Worm (Caenorhabditis elegans) whole organism, late embryonic: ENCODE results near the gene mcm-2.

ENCODE experiments used
- C38D4.7 ChIP-seq: fragments of 200-800 bp; sonication (Bioruptor generic); optimal IDR thresholded peaks from 2 replicates; lab custom pipeline; 2018; ENCODE audit warnings: mild to moderate bottlenecking, missing genetic modification characterization, moderate library complexity, missing compliant biosample characterization
- F13H6.1 ChIP-seq: sonication (generic microtip); optimal IDR thresholded peaks from 2 replicates; lab custom pipeline; 2016; ENCODE audit warnings: missing genetic modification characterization, missing compliant biosample characterization
- K02D7.2 ChIP-seq: sonication (generic microtip); optimal IDR thresholded peaks from 2 replicates; lab custom pipeline; 2017; ENCODE audit warnings: mild to moderate bottlenecking, missing genetic modification characterization, missing compliant biosample characterization
- K09A11.1 ChIP-seq: sonication (generic microtip); optimal IDR thresholded peaks from 2 replicates; lab custom pipeline; 2017; ENCODE audit warnings: antibody characterized with exemption, mild to moderate bottlenecking, missing genetic modification characterization, missing compliant biosample characterization; ENCODE audit not compliant: insufficient read depth
- T23F11.4 ChIP-seq: fragments of 200-800 bp; sonication (Bioruptor generic); optimal IDR thresholded peaks from 2 replicates; lab custom pipeline; 2018; ENCODE audit warnings: mild to moderate bottlenecking, missing genetic modification characterization, missing compliant biosample characterization
- ahr-1 ChIP-seq: sonication (generic microtip); optimal IDR thresholded peaks from 2 replicates; lab custom pipeline; 2016; ENCODE audit warnings: missing genetic modification characterization, missing compliant biosample characterization
- ceh-14 ChIP-seq: sonication (generic microtip); optimal IDR thresholded peaks from 2 replicates; lab custom pipeline; 2016; ENCODE audit warnings: missing genotype, missing genetic modification characterization, missing compliant biosample characterization
- ceh-18 ChIP-seq: sonication (generic microtip); optimal IDR thresholded peaks from 2 replicates; lab custom pipeline; 2016; ENCODE audit warnings: missing genetic modification characterization, missing compliant biosample characterization
- ceh-19 ChIP-seq: fragments of 200-800 bp; sonication (Bioruptor generic); optimal IDR thresholded peaks from 2 replicates; lab custom pipeline; 2018; ENCODE audit warnings: mild to moderate bottlenecking, missing genetic modification characterization, missing compliant biosample characterization
- ceh-2 ChIP-seq: sonication (generic microtip); optimal IDR thresholded peaks from 2 replicates; lab custom pipeline; 2016; ENCODE audit warnings: missing genotype, missing genetic modification characterization, missing compliant biosample characterization
- ceh-24 ChIP-seq: sonication (generic microtip); optimal IDR thresholded peaks from 2 replicates; lab custom pipeline; 2016; ENCODE audit warnings: mild to moderate bottlenecking, missing genetic modification characterization, missing compliant biosample characterization
- ceh-30 ChIP-seq: fragments of 150-350 bp; optimal IDR thresholded peaks from 2 replicates; lab custom pipeline; 2014; ENCODE audit warnings: missing biosample characterization, missing genetic modification characterization
- ceh-31 ChIP-seq: sonication (generic microtip); optimal IDR thresholded peaks from 2 replicates; lab custom pipeline; 2016; ENCODE audit warnings: missing genetic modification characterization, missing compliant biosample characterization
- ceh-34 ChIP-seq: sonication (generic microtip); optimal IDR thresholded peaks from 2 replicates; lab custom pipeline; 2016; ENCODE audit warnings: mild to moderate bottlenecking, missing genetic modification characterization, missing compliant biosample characterization
- ceh-6 ChIP-seq: fragments of 200-800 bp; sonication (Bioruptor generic); optimal IDR thresholded peaks from 2 replicates; lab custom pipeline; 2018; ENCODE audit warnings: mild to moderate bottlenecking, missing genetic modification characterization, missing compliant biosample characterization
- dmd-4 ChIP-seq: sonication (generic microtip); optimal IDR thresholded peaks from 2 replicates; lab custom pipeline; 2016; ENCODE audit warnings: borderline replicate concordance, missing genetic modification characterization, missing compliant biosample characterization
- elt-2 ChIP-seq: sonication (generic microtip); optimal IDR thresholded peaks from 2 replicates; lab custom pipeline; 2016; ENCODE audit warnings: missing genetic modification reagents, missing genetic modification characterization, missing compliant biosample characterization
- ets-4 ChIP-seq: sonication (generic microtip); optimal IDR thresholded peaks from 2 replicates; lab custom pipeline; 2016; ENCODE audit warnings: missing genetic modification characterization, missing compliant biosample characterization
- fax-1 ChIP-seq: sonication (generic microtip); optimal IDR thresholded peaks from 2 replicates; lab custom pipeline; 2016; ENCODE audit warnings: missing genotype, missing genetic modification characterization, missing compliant biosample characterization
- fkh-10 ChIP-seq: fragments of 150-350 bp; optimal IDR thresholded peaks from 2 replicates; lab custom pipeline; 2014; ENCODE audit warnings: missing biosample characterization, missing genetic modification reagents, missing genetic modification characterization
- gmeb-2 ChIP-seq: sonication (generic microtip); optimal IDR thresholded peaks from 2 replicates; lab custom pipeline; 2016; ENCODE audit warnings: missing genetic modification characterization, inconsistent platforms, missing compliant biosample characterization
- hlh-13 ChIP-seq: fragments of 200-800 bp; sonication (Bioruptor generic); optimal IDR thresholded peaks from 2 replicates; lab custom pipeline; 2018; ENCODE audit warnings: mild to moderate bottlenecking, missing genetic modification characterization, missing compliant biosample characterization
- hlh-15 ChIP-seq: sonication (generic microtip); optimal IDR thresholded peaks from 2 replicates; lab custom pipeline; 2016; ENCODE audit warnings: missing genetic modification characterization, missing compliant biosample characterization
- hlh-6 ChIP-seq: sonication (generic microtip); optimal IDR thresholded peaks from 2 replicates; lab custom pipeline; 2016; ENCODE audit warnings: missing genotype, missing genetic modification characterization, missing compliant biosample characterization
- hlh-8 ChIP-seq: sonication (generic microtip); optimal IDR thresholded peaks from 2 replicates; lab custom pipeline; 2016; ENCODE audit warnings: missing genotype, missing genetic modification characterization, missing compliant biosample characterization
- lim-6 ChIP-seq: sonication (generic microtip); optimal IDR thresholded peaks from 2 replicates; lab custom pipeline; 2016; ENCODE audit warnings: missing genetic modification characterization, missing compliant biosample characterization
- lin-11 ChIP-seq: fragments of 200-800 bp; sonication (Bioruptor generic); optimal IDR thresholded peaks from 2 replicates; lab custom pipeline; 2018; ENCODE audit warnings: mild to moderate bottlenecking, missing genetic modification characterization, missing compliant biosample characterization
- madf-2 ChIP-seq: sonication (generic microtip); optimal IDR thresholded peaks from 2 replicates; lab custom pipeline; 2017; ENCODE audit warnings: missing genetic modification characterization, missing compliant biosample characterization
- nfya-1 ChIP-seq: sonication (generic microtip); optimal IDR thresholded peaks from 2 replicates; lab custom pipeline; 2017; ENCODE audit warnings: missing genetic modification characterization, mild to moderate bottlenecking, missing compliant biosample characterization, antibody characterized with exemption, moderate library complexity
- nhr-11 ChIP-seq: fragments of 150-350 bp; optimal IDR thresholded peaks from 2 replicates; lab custom pipeline; 2014; ENCODE audit warnings: missing biosample characterization, missing genetic modification characterization
- nhr-232 ChIP-seq: sonication (generic microtip); optimal IDR thresholded peaks from 2 replicates; lab custom pipeline; 2016; ENCODE audit warnings: missing genetic modification characterization, missing compliant biosample characterization
- npax-4 ChIP-seq: sonication (generic microtip); optimal IDR thresholded peaks from 2 replicates; lab custom pipeline; 2016; ENCODE audit warnings: missing genetic modification characterization, missing compliant biosample characterization
- odd-2 ChIP-seq: sonication (generic microtip); optimal IDR thresholded peaks from 2 replicates; lab custom pipeline; 2017; ENCODE audit warnings: antibody characterized with exemption, mild to moderate bottlenecking, missing genetic modification characterization, missing compliant biosample characterization
- pag-3 ChIP-seq: sonication (generic microtip); optimal IDR thresholded peaks from 2 replicates; lab custom pipeline; 2016; ENCODE audit warnings: missing compliant biosample characterization, missing genetic modification characterization, borderline replicate concordance
- pha-2 ChIP-seq: sonication (generic microtip); optimal IDR thresholded peaks from 2 replicates; lab custom pipeline; 2017; ENCODE audit warnings: mild to moderate bottlenecking, missing genetic modification characterization, missing compliant biosample characterization
- pha-4 ChIP-seq: fragments of 150-350 bp; optimal IDR thresholded peaks from 2 replicates; lab custom pipeline; 2018; ENCODE audit warnings: missing biosample characterization, missing genetic modification reagents, missing genetic modification characterization
- pros-1 ChIP-seq: fragments of 150-350 bp; optimal IDR thresholded peaks from 2 replicates; lab custom pipeline; 2014; ENCODE audit warnings: missing biosample characterization, missing genetic modification reagents, missing genetic modification characterization
- ref-2 ChIP-seq: sonication (generic microtip); optimal IDR thresholded peaks from 2 replicates; lab custom pipeline; 2016; ENCODE audit warnings: missing genetic modification characterization, missing compliant biosample characterization
- rnt-1 ChIP-seq: sonication (generic microtip); optimal IDR thresholded peaks from 2 replicates; lab custom pipeline; 2016; ENCODE audit warnings: missing genetic modification characterization, missing compliant biosample characterization
- sox-4 ChIP-seq: sonication (generic microtip); optimal IDR thresholded peaks from 2 replicates; lab custom pipeline; 2017; ENCODE audit warnings: mild to moderate bottlenecking, missing genetic modification characterization, inconsistent platforms, missing compliant biosample characterization
- tbx-2 ChIP-seq: sonication (generic microtip); optimal IDR thresholded peaks from 2 replicates; lab custom pipeline; 2016; ENCODE audit warnings: missing genetic modification characterization, missing compliant biosample characterization
- tbx-7 ChIP-seq: sonication (generic microtip); optimal IDR thresholded peaks from 2 replicates; lab custom pipeline; 2016; ENCODE audit warnings: missing genotype, missing genetic modification characterization, missing compliant biosample characterization
- ttx-3 ChIP-seq: sonication (generic microtip); optimal IDR thresholded peaks from 2 replicates; lab custom pipeline; 2016; ENCODE audit warnings: missing genetic modification reagents, missing genetic modification characterization, missing compliant biosample characterization
- unc-3 ChIP-seq, 2 experiments: fragments of 200-800 bp in 1 of 2; sonication (Bioruptor generic) in 1 of 2; sonication (generic microtip) in 1 of 2; conservative IDR thresholded peaks in 1 of 2; optimal IDR thresholded peaks in 1 of 2; 2 replicates each; pipeline versions ENCODE4 v1.3.6 to Lab custom; 2016 to 2022; ENCODE audit warnings: missing compliant biosample characterization in 2 of 2, missing genetic modification characterization in 2 of 2, missing genetic modification reagents in 1 of 2
- unc-55 ChIP-seq: sonication (generic microtip); optimal IDR thresholded peaks from 2 replicates; lab custom pipeline; 2017; ENCODE audit warnings: missing biosample characterization, missing genetic modification reagents, missing genetic modification characterization
- unc-86 ChIP-seq: sonication (generic microtip); optimal IDR thresholded peaks from 2 replicates; lab custom pipeline; 2016; ENCODE audit warnings: missing genetic modification characterization, missing compliant biosample characterization
- zip-5 ChIP-seq: sonication (generic microtip); optimal IDR thresholded peaks from 2 replicates; lab custom pipeline; 2016; ENCODE audit warnings: missing genetic modification characterization, missing compliant biosample characterization
- ztf-16 ChIP-seq: sonication (generic microtip); optimal IDR thresholded peaks from 2 replicates; lab custom pipeline; 2017; ENCODE audit warnings: missing genetic modification characterization, missing compliant biosample characterization

The mcm-2 gene

DNA sequence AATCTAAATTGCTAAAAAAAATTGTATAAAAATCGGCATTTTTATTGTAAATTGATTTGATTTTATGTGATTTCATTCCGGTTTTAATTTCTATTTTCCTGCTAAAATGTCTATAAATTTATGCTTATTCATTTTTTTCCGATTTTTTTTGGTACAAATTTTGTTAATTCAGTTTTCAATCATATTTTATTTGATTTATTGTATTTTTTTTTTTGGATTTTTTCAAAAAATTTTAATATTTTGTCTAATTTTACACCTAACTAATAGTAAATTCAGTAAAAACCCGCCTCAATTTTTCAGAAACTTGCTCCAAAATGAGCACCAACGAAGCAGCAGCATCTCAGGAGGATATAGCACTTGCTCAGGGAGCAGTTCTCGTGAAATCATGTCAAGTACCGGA is 13.7 kb downstream of the mcm-2 start, which contains the start of gene dhps-1:
Gene dhps-1 (plus strand): TSS at position 301 of the 400 bp plus-strand sequence.
- no peak for TF ChIP-seq tbx-2 (tag; lab: Kevin White, UChicago)
- TF ChIP-seq unc-55: no peak
- TF ChIP-seq K09A11.1: no peak
- TF ChIP-seq unc-86 (tag; lab: Kevin White, UChicago): no peak
- TF ChIP-seq, all 69 proteins: peak for 0

DNA sequence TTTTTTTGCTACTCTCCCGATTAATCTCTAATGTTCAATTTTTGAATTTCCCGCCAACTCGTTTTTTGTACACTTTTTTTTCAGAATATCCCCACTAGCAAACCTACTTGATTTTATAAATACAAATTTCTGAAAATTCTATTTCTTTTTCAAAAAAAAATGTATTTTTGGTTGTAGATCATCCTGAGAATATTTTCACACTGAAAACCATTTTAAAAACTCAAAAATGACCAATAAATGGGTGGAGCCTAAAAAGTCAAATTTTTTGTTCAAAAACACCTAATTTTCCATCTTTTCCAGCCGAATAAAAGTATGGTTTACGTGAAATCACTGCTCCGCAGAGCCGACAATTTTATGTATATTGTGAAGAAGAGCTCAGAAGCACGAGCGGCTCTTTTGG is 17.7 kb downstream of the mcm-2 start, which contains the start of gene Y17G7B.3:
Gene Y17G7B.3 (plus strand): TSS at position 301 of the 400 bp plus-strand sequence.
- no peak for TF ChIP-seq nfya-1 (tag; lab: Kevin White, UChicago)
- TF ChIP-seq F13H6.1 (tag; lab: Kevin White, UChicago): no peak
- TF ChIP-seq gmeb-2 (tag; lab: Kevin White, UChicago): no peak
- no peak for TF ChIP-seq tbx-2 (tag; lab: Kevin White, UChicago)
- no peak for TF ChIP-seq K02D7.2
- TF ChIP-seq rnt-1 (tag; lab: Kevin White, UChicago): no peak
- no peak for TF ChIP-seq T23F11.4
- no peak for TF ChIP-seq C38D4.7 (GFP tag; lab: Kevin White, UChicago)
- no peak for TF ChIP-seq pros-1 (tag; lab: Kevin White, UChicago)
- TF ChIP-seq ceh-14 (tag; lab: Kevin White, UChicago): no peak
- no peak for TF ChIP-seq lim-6 (tag; lab: Kevin White, UChicago)
- no peak for TF ChIP-seq nhr-11 (tag; lab: Kevin White, UChicago)
- TF ChIP-seq ceh-30 (tag; lab: Kevin White, UChicago): no peak
- TF ChIP-seq K09A11.1: no peak

DNA sequence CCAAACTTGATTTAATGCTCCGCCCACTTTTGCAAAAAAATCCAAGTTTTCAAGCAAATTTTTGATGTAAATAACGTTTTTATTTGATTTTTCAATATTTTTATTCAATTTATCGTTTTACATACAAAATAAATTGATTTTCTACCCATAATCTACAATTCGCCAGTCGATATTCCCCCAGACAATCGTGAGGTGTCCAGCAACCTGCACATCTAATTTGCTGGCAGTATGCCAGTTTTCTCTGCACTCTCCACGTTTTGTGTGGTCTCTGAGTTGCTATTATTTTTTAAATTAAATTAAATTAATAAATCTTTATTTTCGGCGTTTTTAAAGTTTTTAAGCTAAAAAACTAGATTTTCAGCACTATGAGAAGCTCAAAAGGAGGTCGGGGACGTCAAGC is 26.3 kb downstream of the mcm-2 start:
- TF ChIP-seq nhr-11 (tag; lab: Kevin White, UChicago) (no peak), K02D7.2 (peak; percentile 19), hlh-8 (peak; percentile 25), zip-5 (tag; lab: Kevin White, UChicago) (peak; percentile 78), nfya-1 (tag; lab: Kevin White, UChicago) (peak; percentile 60), dmd-4 (tag; lab: Kevin White, UChicago) (no peak), ceh-34 (tag; lab: Kevin White, UChicago) (peak; percentile 47), hlh-15 (tag; lab: Kevin White, UChicago) (peak; percentile 44), hlh-6 (tag; lab: Kevin White, UChicago) (no peak), pag-3 (no peak), ets-4 (peak; percentile 69), ref-2 (tag; lab: Kevin White, UChicago) (no peak), tbx-2 (tag; lab: Kevin White, UChicago) (peak; percentile 79), T23F11.4 (no peak), npax-4 (tag; lab: Kevin White, UChicago) (no peak), ceh-19 (GFP tag; lab: Kevin White, UChicago) (peak; percentile 13), ceh-24 (tag; lab: Kevin White, UChicago) (no peak), ztf-16 (tag; lab: Kevin White, UChicago) (peak; percentile 24), fkh-10 (GFP tag; lab: Kevin White, UChicago) (no peak), tbx-7 (tag; lab: Kevin White, UChicago) (peak; percentile 34), ceh-6 (GFP tag; lab: Kevin White, UChicago) (no peak), sox-4 (no peak), ahr-1 (tag; lab: Kevin White, UChicago) (peak; percentile 52), fax-1 (peak; percentile 47), pha-2 (tag; lab: Kevin White, UChicago) (no peak), odd-2 (tag; lab: Kevin White, UChicago) (no peak), pha-4 (tag; lab: Kevin White, UChicago) (no peak), ceh-18 (tag; lab: Kevin White, UChicago) (peak; percentile 1), nhr-232 (tag; lab: Kevin White, UChicago) (no peak), ttx-3 (tag; lab: Kevin White, UChicago) (peak; percentile 32), hlh-13 (GFP tag; lab: Kevin White, UChicago) (no peak), unc-3 (GFP tag; conservative IDR thresholded peaks at IDR 0.05; lab: Robert Waterston, UW) (0 out of 2 replicates have a peak, but pooled peaks have one; percentile 13), unc-3 (tag; optimal IDR thresholded peaks at IDR 0.05; lab: Kevin White, UChicago) (peak; percentile 35), K09A11.1 (no peak), lin-11 (peak; percentile 1), elt-2 (peak; percentile 70), madf-2 (tag; lab: Kevin White, UChicago) (peak; percentile 7), ceh-2 (tag; lab: Kevin White, UChicago) (peak; percentile 59), ceh-31 (peak; percentile 83)
